Fruit fly (Drosophila melanogaster): Measurements from ENCODE around the gene Oatp74D.

- no peak for TF ChIP-seq CG8478 (optimal IDR thresholded peaks at IDR 0.05)
- no peak for TF ChIP-seq CTCF (optimal IDR thresholded peaks at IDR 0.05)
Measured at dm6 chr3L:17532898-17533700, 46.2 kb downstream of the Oatp74D start.
